Worm (Caenorhabditis elegans) whole organism, L4 larva: ENCODE results near the gene unc-39.

Experiments
- D1046.2 ChIP-seq: fragments of 200-800 bp; sonication (Bioruptor generic); IDR thresholded peaks from 2 replicates; pipeline ENCODE4 v1.3.6; 2022; ENCODE audit warnings: missing genetic modification characterization, missing compliant biosample characterization
- F10B5.3 ChIP-seq: sonication (generic microtip); optimal IDR thresholded peaks from 2 replicates; lab custom pipeline; 2016; ENCODE audit warnings: mild to moderate bottlenecking, missing genetic modification characterization, missing compliant biosample characterization
- F49E8.2 ChIP-seq: sonication (generic microtip); optimal IDR thresholded peaks from 2 replicates; lab custom pipeline; 2016; ENCODE audit warnings: missing compliant biosample characterization, mild to moderate bottlenecking, missing genetic modification characterization, borderline replicate concordance
- T20F7.1 ChIP-seq: fragments of 200-800 bp; sonication (Bioruptor generic); optimal IDR thresholded peaks from 2 replicates; lab custom pipeline; 2018; ENCODE audit warnings: mild to moderate bottlenecking, missing genetic modification characterization, missing compliant biosample characterization
- T26A8.4 ChIP-seq: fragments of 200-800 bp; sonication (Bioruptor generic); IDR thresholded peaks from 2 replicates; pipeline ENCODE4 v1.3.6; 2022; ENCODE audit warnings: missing genetic modification characterization, missing compliant biosample characterization
- Y5F2A.4 ChIP-seq: fragments of 200-800 bp; sonication (Bioruptor generic); optimal IDR thresholded peaks from 2 replicates; lab custom pipeline; 2018; ENCODE audit warnings: mild to moderate bottlenecking, missing genetic modification characterization, missing compliant biosample characterization
- aha-1 ChIP-seq: fragments of 150-350 bp; peaks from one replicate; lab custom pipeline; 2014; ENCODE audit warnings: missing biosample characterization, missing genetic modification characterization
- arid-1 ChIP-seq: fragments of 200-800 bp; sonication (Bioruptor generic); conservative IDR thresholded peaks from 2 replicates; pipeline ENCODE4 v1.3.6; 2022; ENCODE audit warnings: missing genetic modification reagents, missing genetic modification characterization, missing compliant biosample characterization
- ceh-28 ChIP-seq: fragments of 150-350 bp; optimal IDR thresholded peaks from 2 replicates; lab custom pipeline; 2014; ENCODE audit warnings: missing biosample characterization, missing genetic modification reagents, missing genetic modification characterization
- daf-16 ChIP-seq, 3 experiments: sonication (generic microtip); optimal IDR thresholded peaks; 2 replicates each; lab custom pipeline; 2016 to 2017; ENCODE audit warnings: missing genetic modification characterization in 3 of 3, missing genetic modification reagents in 3 of 3, mild to moderate bottlenecking in 2 of 3, missing compliant biosample characterization in 2 of 3, missing biosample characterization in 1 of 3, moderate library complexity in 1 of 3
- dmd-6 ChIP-seq: fragments of 200-800 bp; sonication (Bioruptor generic); IDR thresholded peaks from 2 replicates; pipeline ENCODE4 v1.3.6; 2022; ENCODE audit warnings: missing genetic modification reagents, missing genetic modification characterization, missing compliant biosample characterization
- dpl-1 ChIP-seq: fragments of 150-350 bp; optimal IDR thresholded peaks from 2 replicates; lab custom pipeline; 2014; ENCODE audit warnings: missing biosample characterization, missing genetic modification reagents, missing genetic modification characterization
- duxl-1 ChIP-seq: sonication (generic microtip); optimal IDR thresholded peaks from 2 replicates; lab custom pipeline; 2016; ENCODE audit warnings: mild to moderate bottlenecking, missing genetic modification characterization, moderate library complexity, missing compliant biosample characterization; ENCODE audit not compliant: poor library complexity
- dve-1 ChIP-seq: sonication (generic microtip); optimal IDR thresholded peaks from 2 replicates; lab custom pipeline; 2017; ENCODE audit warnings: antibody characterized with exemption, mild to moderate bottlenecking, missing genetic modification characterization, missing compliant biosample characterization; ENCODE audit not compliant: insufficient read depth
- fkh-10 ChIP-seq: fragments of 150-350 bp; optimal IDR thresholded peaks from 2 replicates; lab custom pipeline; 2014; ENCODE audit warnings: missing biosample characterization, missing genetic modification reagents, missing genetic modification characterization
- fos-1 ChIP-seq: fragments of 150-350 bp; optimal IDR thresholded peaks from 2 replicates; lab custom pipeline; 2014; ENCODE audit warnings: missing biosample characterization, missing genetic modification characterization
- hif-1 ChIP-seq, 2 experiments: sonication (generic microtip); optimal IDR thresholded peaks; 2 replicates each; lab custom pipeline; 2016 to 2017; ENCODE audit warnings: missing compliant biosample characterization in 2 of 2, missing genetic modification characterization in 2 of 2, missing genetic modification reagents in 2 of 2, missing genotype in 2 of 2, mild to moderate bottlenecking in 1 of 2
- hlh-11 ChIP-seq: fragments of 200-800 bp; sonication (Bioruptor generic); optimal IDR thresholded peaks from 2 replicates; lab custom pipeline; 2018; ENCODE audit warnings: mild to moderate bottlenecking, missing genetic modification characterization, missing compliant biosample characterization
- hlh-30 ChIP-seq: sonication (generic microtip); optimal IDR thresholded peaks from 2 replicates; lab custom pipeline; 2017; ENCODE audit warnings: antibody characterized with exemption, mild to moderate bottlenecking, missing genetic modification characterization, missing compliant biosample characterization; ENCODE audit not compliant: insufficient read depth
- lin-38 ChIP-seq: fragments of 200-800 bp; sonication (Bioruptor generic); IDR thresholded peaks from 2 replicates; pipeline ENCODE4 v1.3.6; 2022; ENCODE audit warnings: missing genetic modification reagents, missing genetic modification characterization, missing compliant biosample characterization
- lin-39 ChIP-seq: fragments of 150-350 bp; optimal IDR thresholded peaks from 2 replicates; lab custom pipeline; 2014; ENCODE audit warnings: missing biosample characterization, missing genetic modification reagents, missing genetic modification characterization
- mep-1 ChIP-seq: fragments of 150-350 bp; sonication (generic microtip); optimal IDR thresholded peaks from 3 replicates; lab custom pipeline; 2014; ENCODE audit warnings: missing biosample characterization, missing genetic modification characterization
- mes-2 ChIP-seq: sonication (generic microtip); optimal IDR thresholded peaks from 2 replicates; lab custom pipeline; 2016; ENCODE audit warnings: missing genotype, mild to moderate bottlenecking, missing genetic modification characterization, missing compliant biosample characterization; ENCODE audit not compliant: poor library complexity, severe bottlenecking
- nhr-10 ChIP-seq: fragments of 150-350 bp; optimal IDR thresholded peaks from 2 replicates; lab custom pipeline; 2014; ENCODE audit warnings: missing biosample characterization, missing genetic modification characterization
- nhr-102 ChIP-seq: sonication (generic microtip); optimal IDR thresholded peaks from 2 replicates; lab custom pipeline; 2016; ENCODE audit warnings: mild to moderate bottlenecking, missing genetic modification characterization, moderate library complexity, missing compliant biosample characterization
- nhr-237 ChIP-seq: sonication (generic microtip); optimal IDR thresholded peaks from 2 replicates; lab custom pipeline; 2017; ENCODE audit warnings: missing biosample characterization, missing genetic modification characterization
- nhr-25 ChIP-seq: sonication (generic microtip); optimal IDR thresholded peaks from 2 replicates; lab custom pipeline; 2017; ENCODE audit warnings: missing genetic modification characterization, mild to moderate bottlenecking, missing compliant biosample characterization, antibody characterized with exemption, moderate library complexity, borderline replicate concordance; ENCODE audit not compliant: insufficient read depth
- nhr-28 ChIP-seq: fragments of 150-350 bp; optimal IDR thresholded peaks from 2 replicates; lab custom pipeline; 2014; ENCODE audit warnings: missing biosample characterization, missing genetic modification characterization
- nhr-42 ChIP-seq: fragments of 200-800 bp; sonication (Bioruptor generic); IDR thresholded peaks from 2 replicates; pipeline ENCODE4 v1.3.6; 2022; ENCODE audit warnings: missing genetic modification characterization, missing compliant biosample characterization
- nhr-48 ChIP-seq: sonication (generic microtip); optimal IDR thresholded peaks from 2 replicates; lab custom pipeline; 2016; ENCODE audit warnings: mild to moderate bottlenecking, missing genetic modification characterization, missing compliant biosample characterization
- nhr-77 ChIP-seq: fragments of 150-350 bp; optimal IDR thresholded peaks from 2 replicates; lab custom pipeline; 2014; ENCODE audit warnings: missing biosample characterization, missing genetic modification characterization
- pha-4 ChIP-seq, 2 experiments: fragments of 150-350 bp in 1 of 2; fragments of 200-800 bp in 1 of 2; sonication (Bioruptor generic) in 1 of 2; IDR thresholded peaks in 1 of 2; optimal IDR thresholded peaks in 1 of 2; 2 replicates each; pipeline versions ENCODE4 v1.3.6 to Lab custom; 2014 to 2022; ENCODE audit warnings: missing genetic modification characterization in 2 of 2, missing genetic modification reagents in 2 of 2, missing biosample characterization in 1 of 2, missing compliant biosample characterization in 1 of 2
- set-16 ChIP-seq: fragments of 200-800 bp; sonication (Bioruptor generic); IDR thresholded peaks from 2 replicates; pipeline ENCODE4 v1.3.6; 2022; ENCODE audit warnings: missing genetic modification reagents, missing genetic modification characterization, missing compliant biosample characterization
- snpc-1.2 ChIP-seq: fragments of 200-800 bp; sonication (Bioruptor generic); IDR thresholded peaks from 2 replicates; pipeline ENCODE4 v1.3.6; 2022; ENCODE audit warnings: missing genetic modification reagents, missing genetic modification characterization, missing compliant biosample characterization
- snpc-4 ChIP-seq: fragments of 150-350 bp; optimal IDR thresholded peaks from 2 replicates; lab custom pipeline; 2014; ENCODE audit warnings: missing biosample characterization, missing genetic modification characterization
- spr-3 ChIP-seq: fragments of 200-800 bp; sonication (Bioruptor generic); optimal IDR thresholded peaks from 2 replicates; lab custom pipeline; 2018; ENCODE audit warnings: mild to moderate bottlenecking, missing genetic modification characterization, missing compliant biosample characterization
- unc-130 ChIP-seq: sonication (generic microtip); optimal IDR thresholded peaks from 2 replicates; lab custom pipeline; 2016; ENCODE audit warnings: missing genetic modification reagents, missing genetic modification characterization, missing compliant biosample characterization
- zag-1 ChIP-seq: fragments of 150-350 bp; optimal IDR thresholded peaks from 2 replicates; lab custom pipeline; 2014; ENCODE audit warnings: missing biosample characterization, missing genetic modification characterization
- zip-2 ChIP-seq: fragments of 150-350 bp; optimal IDR thresholded peaks from 2 replicates; lab custom pipeline; 2014; ENCODE audit warnings: missing biosample characterization, missing genetic modification characterization
- ztf-7 ChIP-seq: fragments of 150-350 bp; optimal IDR thresholded peaks from 2 replicates; lab custom pipeline; 2014; ENCODE audit warnings: missing biosample characterization, missing genetic modification characterization

Gene unc-39

ce11 chrV:14355738-14356368 is 17.0 kb upstream of the unc-39 start, which contains the start of gene cyn-1 (continued):
- TF ChIP-seq F10B5.3 (tag; lab: Kevin White, UChicago) (peak; percentile 40), aha-1 (tag; lab: Kevin White, UChicago) (peak; percentile 31), fkh-10 (peak; percentile 69), arid-1 (GFP tag; lab: Robert Waterston, UW) (0 out of 2 replicates have a peak, but pooled peaks have one; percentile 14), zip-2 (tag; lab: Kevin White, UChicago) (peak; percentile 38), nhr-28 (peak; percentile 51), nhr-25 (tag; lab: Kevin White, UChicago) (peak; percentile 25), nhr-102 (tag; lab: Kevin White, UChicago) (peak; percentile 71), snpc-1.2 (GFP tag; lab: Robert Waterston, UW) (no peak), unc-130 (GFP tag; lab: Kevin White, UChicago) (peak; percentile 41), fos-1 (no peak), dve-1 (tag; lab: Kevin White, UChicago) (peak; percentile 85), pha-4 (GFP tag; IDR thresholded peaks at IDR 0.05; lab: Robert Waterston, UW) (peak; percentile 49; the same call in 1 of the 2 replicates), pha-4 (tag; optimal IDR thresholded peaks at IDR 0.05; lab: Kevin White, UChicago) (peak; percentile 72), F49E8.2 (tag; lab: Kevin White, UChicago) (peak; percentile 1), lin-39 (tag; lab: Kevin White, UChicago) (no peak), D1046.2 (GFP tag; lab: Robert Waterston, UW) (no peak), nhr-42 (GFP tag; lab: Robert Waterston, UW) (no peak), dpl-1 (peak; percentile 97), ztf-7 (tag; lab: Kevin White, UChicago) (peak; percentile 53), set-16 (GFP tag; lab: Robert Waterston, UW) (no peak), nhr-237 (tag; lab: Kevin White, UChicago) (no peak), hlh-30 (peak; percentile 52), hif-1 (tag; optimal IDR thresholded peaks at IDR 0.05; lab: Kevin White, UChicago) (peak in 1 of 2 experiments; percentile 25), zag-1 (tag; lab: Kevin White, UChicago) (peak; percentile 8), nhr-48 (tag; lab: Kevin White, UChicago) (peak; percentile 24), ceh-28 (tag; lab: Kevin White, UChicago) (no peak), dmd-6 (GFP tag; lab: Robert Waterston, UW) (peak; percentile 55; the same call in 1 of the 2 replicates), nhr-10 (tag; lab: Kevin White, UChicago) (no peak)

ce11 chrV:14358577-14358976 is 14.3 kb upstream of the unc-39 start, which contains the start of gene Y49A3A.4:
TSS of gene Y49A3A.4 (minus strand) at chrV:14358890.
- TF ChIP-seq spr-3 (GFP tag; lab: Kevin White, UChicago) (peak; percentile 11), ceh-28 (tag; lab: Kevin White, UChicago) (no peak), T20F7.1 (no peak), hlh-11 (peak; percentile 23), duxl-1 (no peak), mep-1 (peak; percentile 21), lin-38 (GFP tag; lab: Robert Waterston, UW) (no peak; the same call in 1 of the 2 replicates), T26A8.4 (GFP tag; lab: Robert Waterston, UW) (peak; percentile 63), mes-2 (tag; lab: Kevin White, UChicago) (peak; percentile 39), dve-1 (tag; lab: Kevin White, UChicago) (peak; percentile 19), Y5F2A.4 (GFP tag; lab: Kevin White, UChicago) (peak; percentile 0), daf-16 (GFP tag; optimal IDR thresholded peaks at IDR 0.05; lab: Kevin White, UChicago) (no peak), daf-16 (tag; optimal IDR thresholded peaks at IDR 0.05; lab: Kevin White, UChicago) (peak; percentile 42), nhr-77 (tag; lab: Kevin White, UChicago) (no peak), nhr-28 (no peak), hlh-30 (peak; percentile 35), snpc-4 (tag; lab: Kevin White, UChicago) (peak; percentile 70)
